Worm (Caenorhabditis elegans) whole organism, L2 larva: ENCODE data around the gene F20E11.7.

ENCODE experiments used
- C34F6.9 ChIP-seq: fragments of 150-350 bp; optimal IDR thresholded peaks from 2 replicates; lab custom pipeline; 2014; ENCODE audit warnings: missing biosample characterization, missing genetic modification characterization
- F13H6.1 ChIP-seq: sonication (generic microtip); optimal IDR thresholded peaks from 2 replicates; lab custom pipeline; 2016; ENCODE audit warnings: missing genetic modification characterization, missing compliant biosample characterization
- R02D3.7 ChIP-seq: fragments of 150-350 bp; optimal IDR thresholded peaks from 2 replicates; lab custom pipeline; 2014; ENCODE audit warnings: missing biosample characterization, missing genetic modification characterization
- ZK546.5 ChIP-seq: sonication (generic microtip); optimal IDR thresholded peaks from 2 replicates; lab custom pipeline; 2017; ENCODE audit warnings: missing biosample characterization, missing genetic modification characterization
- alr-1 ChIP-seq: fragments of 150-350 bp; optimal IDR thresholded peaks from 2 replicates; lab custom pipeline; 2014; ENCODE audit warnings: missing biosample characterization, missing genetic modification characterization
- ama-1 ChIP-seq: fragments of 150-350 bp; optimal IDR thresholded peaks from 2 replicates; lab custom pipeline; 2018; ENCODE audit warnings: inconsistent platforms
- blmp-1 ChIP-seq: sonication (generic microtip); optimal IDR thresholded peaks from 2 replicates; lab custom pipeline; 2017; ENCODE audit warnings: missing genetic modification characterization, mild to moderate bottlenecking, missing compliant biosample characterization, antibody characterized with exemption, moderate library complexity; ENCODE audit not compliant: insufficient read depth
- ceh-16 ChIP-seq: fragments of 150-350 bp; optimal IDR thresholded peaks from 2 replicates; lab custom pipeline; 2014; ENCODE audit warnings: missing biosample characterization, missing genetic modification characterization
- crh-2 ChIP-seq: sonication (generic microtip); optimal IDR thresholded peaks from 2 replicates; lab custom pipeline; 2017; ENCODE audit warnings: missing biosample characterization, missing genetic modification characterization
- egl-27 ChIP-seq: sonication (generic microtip); optimal IDR thresholded peaks from 3 replicates; lab custom pipeline; 2017; ENCODE audit warnings: missing biosample characterization, missing genetic modification reagents, missing genetic modification characterization
- elt-1 ChIP-seq: fragments of 150-350 bp; optimal IDR thresholded peaks from 2 replicates; lab custom pipeline; 2014; ENCODE audit warnings: missing biosample characterization, missing genetic modification characterization
- elt-3 ChIP-seq: sonication (generic microtip); optimal IDR thresholded peaks from 2 replicates; lab custom pipeline; 2017; ENCODE audit warnings: missing biosample characterization, missing genetic modification characterization
- gmeb-1 ChIP-seq: fragments of 150-350 bp; optimal IDR thresholded peaks from 2 replicates; lab custom pipeline; 2014; ENCODE audit warnings: missing biosample characterization, missing genetic modification characterization
- lin-13 ChIP-seq: fragments of 150-350 bp; optimal IDR thresholded peaks from 2 replicates; lab custom pipeline; 2014; ENCODE audit warnings: missing biosample characterization, missing genetic modification reagents, missing genetic modification characterization
- lsy-2 ChIP-seq, 2 experiments: fragments of 150-350 bp in 1 of 2; sonication (generic microtip) in 1 of 2; optimal IDR thresholded peaks; 2 replicates each; lab custom pipeline; 2014 to 2017; ENCODE audit warnings: missing biosample characterization in 2 of 2, missing genetic modification characterization in 2 of 2
- mab-5 ChIP-seq: fragments of 150-350 bp; optimal IDR thresholded peaks from 2 replicates; lab custom pipeline; 2014; ENCODE audit warnings: missing biosample characterization, missing genetic modification characterization
- mbf-1 ChIP-seq: sonication (generic microtip); optimal IDR thresholded peaks from 2 replicates; lab custom pipeline; 2017; ENCODE audit warnings: missing biosample characterization, missing genetic modification characterization
- nhr-11 ChIP-seq: fragments of 150-350 bp; optimal IDR thresholded peaks from 2 replicates; lab custom pipeline; 2014; ENCODE audit warnings: missing biosample characterization, missing genetic modification characterization
- nhr-12 ChIP-seq: fragments of 150-350 bp; optimal IDR thresholded peaks from 2 replicates; lab custom pipeline; 2014; ENCODE audit warnings: missing biosample characterization, missing genetic modification characterization
- nhr-129 ChIP-seq: fragments of 150-350 bp; optimal IDR thresholded peaks from 2 replicates; lab custom pipeline; 2014; ENCODE audit warnings: missing biosample characterization, missing genetic modification characterization
- nhr-21 ChIP-seq: fragments of 150-350 bp; optimal IDR thresholded peaks from 2 replicates; lab custom pipeline; 2014; ENCODE audit warnings: missing biosample characterization, missing genetic modification characterization
- nhr-23 ChIP-seq: fragments of 150-350 bp; optimal IDR thresholded peaks from 2 replicates; lab custom pipeline; 2014; ENCODE audit warnings: missing biosample characterization, missing genetic modification reagents, missing genetic modification characterization
- nhr-237 ChIP-seq: fragments of 150-350 bp; optimal IDR thresholded peaks from 2 replicates; lab custom pipeline; 2014; ENCODE audit warnings: missing biosample characterization, missing genetic modification characterization
- nhr-25 ChIP-seq: fragments of 150-350 bp; sonication (generic microtip); optimal IDR thresholded peaks from 3 replicates; lab custom pipeline; 2014; ENCODE audit warnings: missing biosample characterization, missing genetic modification characterization
- nhr-6 ChIP-seq: fragments of 150-350 bp; optimal IDR thresholded peaks from 2 replicates; lab custom pipeline; 2014; ENCODE audit warnings: missing biosample characterization, missing genetic modification characterization
- nhr-77 ChIP-seq: fragments of 150-350 bp; optimal IDR thresholded peaks from 2 replicates; lab custom pipeline; 2014; ENCODE audit warnings: missing biosample characterization, missing genetic modification characterization
- peb-1 ChIP-seq: fragments of 150-350 bp; optimal IDR thresholded peaks from 2 replicates; lab custom pipeline; 2014; ENCODE audit warnings: missing biosample characterization, missing genetic modification characterization
- sem-4 ChIP-seq: fragments of 150-350 bp; optimal IDR thresholded peaks from 2 replicates; lab custom pipeline; 2014; ENCODE audit warnings: missing biosample characterization, missing genetic modification reagents, missing genetic modification characterization
- skn-1 ChIP-seq: sonication (generic microtip); optimal IDR thresholded peaks from 2 replicates; lab custom pipeline; 2017; ENCODE audit warnings: missing biosample characterization, missing genetic modification characterization
- sma-3 ChIP-seq: sonication (generic microtip); optimal IDR thresholded peaks from 2 replicates; lab custom pipeline; 2016; ENCODE audit warnings: missing genetic modification reagents, missing genetic modification characterization, missing compliant biosample characterization
- sma-9 ChIP-seq, 2 experiments: fragments of 150-350 bp in 1 of 2; sonication (generic microtip) in 1 of 2; optimal IDR thresholded peaks; 2 replicates each; lab custom pipeline; 2014 to 2016; ENCODE audit warnings: missing genetic modification characterization in 2 of 2, mild to moderate bottlenecking in 1 of 2, missing biosample characterization in 1 of 2, missing compliant biosample characterization in 1 of 2, missing genetic modification reagents in 1 of 2, moderate library complexity in 1 of 2
- unc-62 ChIP-seq: fragments of 150-350 bp; optimal IDR thresholded peaks from 2 replicates; lab custom pipeline; 2014; ENCODE audit warnings: missing biosample characterization, missing genetic modification reagents, missing genetic modification characterization
- zag-1 ChIP-seq: fragments of 150-350 bp; optimal IDR thresholded peaks from 2 replicates; lab custom pipeline; 2014; ENCODE audit warnings: missing biosample characterization, missing genetic modification characterization
- ztf-1 ChIP-seq: fragments of 200-800 bp; sonication (Bioruptor generic); conservative IDR thresholded peaks from 2 replicates; pipeline ENCODE4 v1.3.6; 2022; ENCODE audit warnings: missing genetic modification characterization, missing compliant biosample characterization
- ztf-11 ChIP-seq: sonication (generic microtip); optimal IDR thresholded peaks from 2 replicates; lab custom pipeline; 2017; ENCODE audit warnings: missing biosample characterization, missing genetic modification characterization

The F20E11.7 gene

ce11 chrV:17500055-17500454, 35.7 kb downstream of the F20E11.7 start:
- TF ChIP-seq ama-1 (lab: Kevin White, UChicago) (no peak), nhr-6 (tag; lab: Kevin White, UChicago) (no peak), C34F6.9 (tag; lab: Kevin White, UChicago) (no peak), F13H6.1 (tag; lab: Kevin White, UChicago) (no peak), blmp-1 (tag; lab: Kevin White, UChicago) (no peak), elt-1 (tag; lab: Kevin White, UChicago) (no peak), lsy-2 (tag; optimal IDR thresholded peaks at IDR 0.05; lab: Kevin White, UChicago) (no peak), nhr-12 (tag; lab: Kevin White, UChicago) (no peak), nhr-25 (no peak), alr-1 (tag; lab: Kevin White, UChicago) (no peak), unc-62 (GFP tag; lab: Kevin White, UChicago) (no peak)

ce11 chrV:17506289-17506688, 41.9 kb downstream of the F20E11.7 start, which contains the start of gene srw-31:
Gene srw-31 (plus strand): TSS chrV:17506589.
- no peak for TF ChIP-seq skn-1
- TF ChIP-seq lin-13 (GFP tag; lab: Kevin White, UChicago): no peak
- no peak for TF ChIP-seq peb-1 (tag; lab: Kevin White, UChicago)
- no peak for TF ChIP-seq lsy-2 (tag; optimal IDR thresholded peaks at IDR 0.05; lab: Kevin White, UChicago)
- TF ChIP-seq mbf-1 (tag; lab: Kevin White, UChicago): no peak
- TF ChIP-seq unc-62 (GFP tag; lab: Kevin White, UChicago): no peak
- TF ChIP-seq elt-1 (tag; lab: Kevin White, UChicago): no peak
- TF ChIP-seq zag-1 (tag; lab: Kevin White, UChicago): no peak
- no peak for TF ChIP-seq ceh-16 (tag; lab: Kevin White, UChicago)
- no peak for TF ChIP-seq mab-5 (tag; lab: Kevin White, UChicago)
- no peak for TF ChIP-seq ztf-1 (GFP tag; lab: Robert Waterston, UW)
- TF ChIP-seq R02D3.7: no peak
- no peak for TF ChIP-seq nhr-23 (tag; lab: Kevin White, UChicago)
- TF ChIP-seq sma-3 (GFP tag; lab: Kevin White, UChicago): no peak
- TF ChIP-seq nhr-77 (tag; lab: Kevin White, UChicago): no peak
- TF ChIP-seq ama-1 (lab: Kevin White, UChicago): no peak

ce11 chrV:17508493-17508892, 44.1 kb downstream of the F20E11.7 start, which contains the start of gene srw-32:
Gene srw-32 (plus strand): TSS chrV:17508793.
- TF ChIP-seq ZK546.5 (tag; lab: Kevin White, UChicago) (no peak), unc-62 (GFP tag; lab: Kevin White, UChicago) (no peak), nhr-77 (tag; lab: Kevin White, UChicago) (no peak), nhr-23 (tag; lab: Kevin White, UChicago) (no peak)

ce11 chrV:17512763-17513162, 48.4 kb downstream of the F20E11.7 start:
- TF ChIP-seq C34F6.9 (tag; lab: Kevin White, UChicago) (no peak), nhr-21 (no peak), sma-3 (GFP tag; lab: Kevin White, UChicago) (no peak), R02D3.7 (no peak), gmeb-1 (no peak)
- TF ChIP-seq, all 48 proteins: peak for 0

ce11 chrV:17513831-17514230, 49.5 kb downstream of the F20E11.7 start:
- TF ChIP-seq C34F6.9 (tag; lab: Kevin White, UChicago) (no peak), mab-5 (tag; lab: Kevin White, UChicago) (no peak), ceh-16 (tag; lab: Kevin White, UChicago) (no peak), ztf-11 (tag; lab: Kevin White, UChicago) (no peak), nhr-237 (tag; lab: Kevin White, UChicago) (no peak), nhr-77 (tag; lab: Kevin White, UChicago) (no peak), sem-4 (no peak), egl-27 (tag; lab: Kevin White, UChicago) (no peak), nhr-129 (no peak), nhr-11 (no peak), lin-13 (GFP tag; lab: Kevin White, UChicago) (no peak), nhr-12 (tag; lab: Kevin White, UChicago) (no peak), sma-3 (GFP tag; lab: Kevin White, UChicago) (no peak), unc-62 (GFP tag; lab: Kevin White, UChicago) (no peak), peb-1 (tag; lab: Kevin White, UChicago) (no peak), gmeb-1 (no peak), crh-2 (tag; lab: Kevin White, UChicago) (no peak), sma-9 (GFP tag; optimal IDR thresholded peaks at IDR 0.05; lab: Kevin White, UChicago) (no peak), sma-9 (tag; optimal IDR thresholded peaks at IDR 0.05; lab: Kevin White, UChicago) (no peak), elt-3 (tag; lab: Kevin White, UChicago) (no peak)
